Worm (Caenorhabditis elegans): ENCODE data around the gene nhr-66.

DNA sequence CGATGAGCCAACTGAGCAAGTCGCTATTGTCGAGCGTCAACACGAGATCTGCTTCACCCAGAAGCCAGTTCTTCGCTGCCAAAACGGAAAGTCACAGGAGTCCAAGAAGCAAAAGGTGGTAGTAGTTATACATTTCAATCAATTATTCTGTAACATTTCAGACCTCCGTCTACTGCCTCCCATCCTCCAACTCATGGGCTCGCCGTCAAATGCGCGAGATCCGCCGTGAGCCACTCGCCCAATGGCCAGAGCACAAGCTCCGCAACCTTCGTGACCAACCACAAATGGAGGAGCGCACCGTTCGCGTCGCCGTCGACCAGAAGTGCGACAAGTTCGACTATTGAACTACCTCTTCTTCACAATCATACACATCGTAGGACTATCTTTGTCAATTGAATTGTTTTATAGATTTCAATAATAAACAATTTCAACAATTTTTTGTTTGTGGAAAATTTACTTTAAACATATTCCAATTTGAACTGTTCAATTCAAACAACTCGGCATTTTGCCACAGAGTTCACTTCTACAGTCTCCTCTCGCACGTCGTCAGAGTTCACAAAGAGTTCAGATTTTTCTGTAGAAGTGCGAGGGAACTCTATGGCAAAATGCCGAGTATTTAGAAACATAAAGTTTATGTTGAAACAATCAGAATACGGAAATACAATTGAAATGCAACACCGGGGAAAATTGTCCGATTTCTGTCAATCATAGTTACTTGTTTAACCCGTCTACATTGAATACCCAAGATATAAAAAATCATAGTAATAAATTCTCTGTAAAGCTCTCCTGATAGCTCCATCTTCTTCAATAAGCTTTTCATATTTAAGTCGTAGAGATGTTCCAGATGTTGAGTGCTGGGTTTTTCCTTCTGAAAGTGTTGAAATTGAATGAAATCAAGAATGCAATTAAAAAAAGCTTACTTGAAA is 29.9 kb upstream of the nhr-66 start:
- TF ChIP-seq W03F9.2 (tag; optimal IDR thresholded peaks at IDR 0.05) (no peak), dao-5 (tag; optimal IDR thresholded peaks at IDR 0.05) (no peak)

All from whole organism, L4/young adult.